Worm (Caenorhabditis elegans) whole organism, dauer: ENCODE results near the gene T23B7.3.
"Not testable (repeated sequence)": the region's sequence is repeated elsewhere in the genome, so short reads cannot be mapped to it uniquely, and the experiment has no call there.

Source experiments
- unc-62 ChIP-seq: sonication (generic microtip); optimal IDR thresholded peaks from 2 replicates; lab custom pipeline; 2017; ENCODE audit warnings: missing biosample characterization, missing genetic modification reagents, missing genetic modification characterization

The T23B7.3 gene

ce11 chrII:4879629-4880028, 29.6 kb downstream of the T23B7.3 start, which contains the start of gene gst-6:
Gene gst-6 (plus strand): TSS chrII:4879891.
- TF ChIP-seq unc-62 = no peak

- TF ChIP-seq unc-62 = no peak
Observed at ce11 chrII:4881727-4882126, 31.7 kb downstream of the T23B7.3 start, which contains the start of gene gst-7. Gene gst-7 (plus strand): TSS chrII:4882062.

DNA sequence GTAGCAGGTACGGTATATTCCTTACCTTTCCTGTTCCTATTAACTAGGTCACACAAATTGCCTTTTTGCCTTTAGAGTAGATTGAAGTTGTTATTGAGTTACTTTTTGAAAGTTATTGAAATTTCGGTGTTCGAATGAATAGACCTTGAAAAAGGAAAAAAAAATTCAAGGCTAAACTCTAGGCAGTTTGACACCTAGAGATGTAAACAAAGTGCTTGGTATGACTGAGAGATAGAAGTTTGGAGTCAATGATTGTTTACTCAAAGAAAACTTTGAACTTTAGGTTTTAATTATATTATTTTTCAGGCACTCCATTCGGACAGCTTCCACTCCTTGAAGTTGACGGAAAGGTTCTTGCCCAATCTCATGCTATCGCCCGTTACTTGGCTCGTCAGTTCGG, 32.5 kb downstream of the T23B7.3 start:
- TF ChIP-seq unc-62 = no peak

ce11 chrII:4883412-4883811, 33.4 kb downstream of the T23B7.3 start, which contains the start of gene gst-8:
Gene gst-8 (plus strand): TSS chrII:4883712.
- no peak for TF ChIP-seq unc-62

ce11 chrII:4884403-4884802, 34.4 kb downstream of the T23B7.3 start:
- no peak for TF ChIP-seq unc-62

DNA sequence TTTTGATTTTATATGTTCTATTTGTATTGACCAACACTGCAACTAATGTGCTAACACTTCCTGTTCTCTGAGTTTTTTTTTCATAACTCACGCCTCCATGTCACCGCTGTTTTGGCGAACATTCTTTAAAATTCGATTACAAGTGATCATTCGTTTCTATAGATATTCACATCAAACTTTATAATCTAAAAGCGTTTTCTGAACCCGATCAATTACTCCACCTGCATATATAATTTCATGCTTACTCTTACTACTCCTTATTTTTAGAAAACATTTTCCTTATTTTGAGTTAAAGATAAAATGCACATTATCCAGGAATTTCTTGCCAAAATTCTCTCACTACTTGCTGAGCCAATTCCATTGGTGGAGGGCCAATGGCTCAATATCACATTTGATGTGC, 36.0 kb downstream of the T23B7.3 start, which contains the start of gene R05F9.7:
Gene R05F9.7, plus strand, starts transcription at position 301 of the 400 bp plus-strand sequence.
- no peak for TF ChIP-seq unc-62

- no peak for TF ChIP-seq unc-62
Observed at ce11 chrII:4888527-4889487, 38.8 kb downstream of the T23B7.3 start, which contains the start of gene pgm-1. Gene pgm-1 (plus strand): TSS chrII:4889437.

ce11 chrII:4891012-4891775, 41.2 kb downstream of the T23B7.3 start, which contains the start of gene gst-9:
Gene gst-9 (plus strand): TSS chrII:4891585.
- TF ChIP-seq unc-62 = no peak

ce11 chrII:4892594-4892993, 42.6 kb downstream of the T23B7.3 start, which contains the start of gene msp-33:
Gene msp-33 (minus strand): TSS chrII:4892694.
- TF ChIP-seq unc-62 = no peak

- TF ChIP-seq unc-62 = not testable (repeated sequence)
Observed at ce11 chrII:4898529-4898928, 48.5 kb downstream of the T23B7.3 start, which contains the start of gene msp-32. Gene msp-32 (plus strand): TSS chrII:4898829.
